Fruit fly (Drosophila melanogaster) whole organism, embryonic: Measurements from ENCODE around the gene mei-P22.

Experiments used
- B-H2 ChIP-seq: fragments of 200-800 bp; sonication (Bioruptor generic); optimal IDR thresholded peaks from 2 replicates; lab custom pipeline; 2018; ENCODE audit warnings: missing biosample characterization, mild to moderate bottlenecking, missing genetic modification characterization
- Blimp-1 ChIP-seq: fragments of 200-800 bp; sonication (Bioruptor generic); optimal IDR thresholded peaks from 3 replicates; lab custom pipeline; 2018; ENCODE audit warnings: missing biosample characterization, missing genetic modification characterization, mild to moderate bottlenecking, moderate library complexity, missing genetic modification reagents
- CG10147 ChIP-seq: fragments of 200-800 bp; sonication (Bioruptor generic); optimal IDR thresholded peaks from 2 replicates; lab custom pipeline; 2019; ENCODE audit warnings: missing biosample characterization, mild to moderate bottlenecking, missing genetic modification characterization, moderate library complexity
- CG1024 ChIP-seq: fragments of 200-800 bp; sonication (Bioruptor generic); IDR thresholded peaks from 2 replicates; pipeline ENCODE4 v1.3.6; 2022; ENCODE audit warnings: missing biosample characterization, missing genetic modification characterization
- CG1233 ChIP-seq: fragments of 200-800 bp; sonication (Bioruptor generic); optimal IDR thresholded peaks from 4 replicates; lab custom pipeline; 2018; ENCODE audit warnings: missing biosample characterization, mild to moderate bottlenecking, missing genetic modification characterization
- CG12942 ChIP-seq: fragments of 200-800 bp; sonication (Bioruptor generic); optimal IDR thresholded peaks from 3 replicates; lab custom pipeline; 2016; ENCODE audit warnings: missing biosample characterization, missing genetic modification characterization
- CG14050 ChIP-seq: fragments of 200-800 bp; sonication (Bioruptor generic); IDR thresholded peaks from 3 replicates; pipeline ENCODE4 v1.3.6; 2022; ENCODE audit warnings: missing biosample characterization, missing genetic modification characterization
- CG15011 ChIP-seq: fragments of 200-800 bp; sonication (Bioruptor generic); optimal IDR thresholded peaks from 3 replicates; lab custom pipeline; 2018; ENCODE audit warnings: missing biosample characterization, mild to moderate bottlenecking, missing genetic modification characterization
- CG1647 ChIP-seq: fragments of 200-800 bp; sonication (Bioruptor generic); optimal IDR thresholded peaks from 3 replicates; lab custom pipeline; 2016; ENCODE audit warnings: missing biosample characterization, missing genetic modification characterization
- CG16813 ChIP-seq: fragments of 200-800 bp; sonication (Bioruptor generic); IDR thresholded peaks from 3 replicates; pipeline ENCODE4 v1.3.6; 2022; ENCODE audit warnings: missing biosample characterization, missing genetic modification characterization; ENCODE audit not compliant: partially characterized antibody
- CG17829 ChIP-seq: fragments of 200-800 bp; optimal IDR thresholded peaks from 2 replicates; lab custom pipeline; 2019; ENCODE audit warnings: missing biosample characterization, mild to moderate bottlenecking, missing genetic modification characterization, moderate library complexity
- CG34376 ChIP-seq: fragments of 200-800 bp; sonication (Bioruptor generic); optimal IDR thresholded peaks from 2 replicates; lab custom pipeline; 2018; ENCODE audit warnings: missing biosample characterization, mild to moderate bottlenecking, missing genetic modification characterization
- CG34422 ChIP-seq: fragments of 200-800 bp; sonication (Bioruptor generic); IDR thresholded peaks from 3 replicates; pipeline ENCODE4 v1.3.6; 2022; ENCODE audit warnings: missing biosample characterization, missing genetic modification characterization
- CG4282 ChIP-seq: fragments of 200-800 bp; sonication (Bioruptor generic); optimal IDR thresholded peaks from 2 replicates; lab custom pipeline; 2016; ENCODE audit warnings: missing biosample characterization, missing genetic modification characterization
- CG43689 ChIP-seq: fragments of 200-800 bp; sonication (Bioruptor generic); IDR thresholded peaks from 2 replicates; pipeline ENCODE4 v1.3.6; 2022; ENCODE audit warnings: missing biosample characterization, missing genetic modification characterization
- CG7271 ChIP-seq: fragments of 200-800 bp; sonication (Bioruptor generic); optimal IDR thresholded peaks from 2 replicates; lab custom pipeline; 2018; ENCODE audit warnings: missing biosample characterization, mild to moderate bottlenecking, missing genetic modification characterization, moderate library complexity
- CG8924 ChIP-seq: fragments of 200-800 bp; optimal IDR thresholded peaks from 3 replicates; lab custom pipeline; 2019; ENCODE audit warnings: missing biosample characterization, mild to moderate bottlenecking, missing genetic modification characterization, moderate library complexity
- CG8944 ChIP-seq: fragments of 200-800 bp; sonication (Bioruptor generic); optimal IDR thresholded peaks from 3 replicates; lab custom pipeline; 2016; ENCODE audit warnings: missing biosample characterization, missing genetic modification characterization
- Chrac-16 ChIP-seq: fragments of 200-800 bp; sonication (Bioruptor generic); optimal IDR thresholded peaks from 3 replicates; lab custom pipeline; 2016; ENCODE audit warnings: missing biosample characterization, missing genetic modification characterization
- D ChIP-seq, 2 experiments: fragments of 200-800 bp in 1 of 2; fragments of >200 bp in 1 of 2; sonication (Bioruptor generic) in 1 of 2; optimal IDR thresholded peaks; 2 replicates in 1 of 2; 3 replicates in 1 of 2; lab custom pipeline; 2017; ENCODE audit warnings: mild to moderate bottlenecking in 1 of 2, missing biosample characterization in 1 of 2, missing genetic modification characterization in 1 of 2, missing genetic modification reagents in 1 of 2
- Drgx ChIP-seq: fragments of 200-800 bp; sonication (Bioruptor generic); IDR thresholded peaks from 2 replicates; pipeline ENCODE4 v1.3.6; 2022; ENCODE audit warnings: missing biosample characterization, missing genetic modification characterization
- Fer2 ChIP-seq: fragments of 200-800 bp; sonication (Bioruptor generic); optimal IDR thresholded peaks from 2 replicates; lab custom pipeline; 2018; ENCODE audit warnings: missing biosample characterization, mild to moderate bottlenecking, missing genetic modification characterization, moderate library complexity
- HLH4C ChIP-seq: fragments of 200-800 bp; sonication (Bioruptor generic); IDR thresholded peaks from 3 replicates; pipeline ENCODE4 v1.3.6; 2022; ENCODE audit warnings: missing biosample characterization, missing genetic modification characterization; ENCODE audit not compliant: partially characterized antibody
- Jarid2 ChIP-seq: fragments of 200-800 bp; sonication (Bioruptor generic); optimal IDR thresholded peaks from 3 replicates; lab custom pipeline; 2017; ENCODE audit warnings: mild to moderate bottlenecking, missing biosample characterization, missing genetic modification reagents, missing genetic modification characterization
- NC2α ChIP-seq: fragments of 200-800 bp; sonication (Bioruptor generic); optimal IDR thresholded peaks from 2 replicates; lab custom pipeline; 2016; ENCODE audit warnings: missing biosample characterization, missing genetic modification characterization
- Opbp ChIP-seq: fragments of 200-800 bp; sonication (Bioruptor generic); IDR thresholded peaks from 3 replicates; pipeline ENCODE4 v1.3.6; 2022; ENCODE audit warnings: missing biosample characterization, missing genetic modification characterization; ENCODE audit not compliant: partially characterized antibody
- Pdp1 ChIP-seq, 2 experiments: fragments of 200-800 bp; sonication (Bioruptor generic); optimal IDR thresholded peaks; 3 replicates each; lab custom pipeline; 2016; ENCODE audit warnings: missing biosample characterization in 2 of 2, missing genetic modification characterization in 2 of 2, mild to moderate bottlenecking in 1 of 2, moderate library complexity in 1 of 2
- Poxn ChIP-seq: fragments of 200-800 bp; sonication (Bioruptor generic); IDR thresholded peaks from 2 replicates; pipeline ENCODE4 v1.3.6; 2022; ENCODE audit warnings: missing biosample characterization, missing genetic modification characterization
- Trl ChIP-seq, 3 experiments: fragments of >200 bp in 2 of 3; fragments of 200-800 bp in 1 of 3; sonication (Bioruptor generic) in 1 of 3; optimal IDR thresholded peaks; 2 replicates in 1 of 3; 3 replicates in 2 of 3; lab custom pipeline; 2016 to 2017; ENCODE audit warnings: missing biosample characterization in 1 of 3, missing genetic modification characterization in 1 of 3
- Vsx1 ChIP-seq: fragments of 200-800 bp; sonication (Bioruptor generic); optimal IDR thresholded peaks from 2 replicates; lab custom pipeline; 2017; ENCODE audit warnings: missing biosample characterization, mild to moderate bottlenecking, missing genetic modification characterization, missing genetic modification reagents
- br ChIP-seq: fragments of >200 bp; optimal IDR thresholded peaks from 2 replicates; lab custom pipeline; 2017
- cato ChIP-seq: fragments of 200-800 bp; sonication (Bioruptor generic); optimal IDR thresholded peaks from 2 replicates; lab custom pipeline; 2016; ENCODE audit warnings: missing biosample characterization, missing genetic modification characterization, borderline replicate concordance
- chinmo ChIP-seq: fragments of 200-800 bp; sonication (Bioruptor generic); IDR thresholded peaks from 4 replicates; pipeline ENCODE4 v1.3.6; 2022; ENCODE audit warnings: missing biosample characterization, missing genetic modification characterization; ENCODE audit not compliant: partially characterized antibody
- chm ChIP-seq: fragments of 200-800 bp; sonication (Bioruptor generic); IDR thresholded peaks from 2 replicates; pipeline ENCODE4 v1.3.6; 2022; ENCODE audit warnings: missing biosample characterization, missing genetic modification characterization
- ci ChIP-seq: fragments of 200-800 bp; sonication (Bioruptor generic); IDR thresholded peaks from 3 replicates; pipeline ENCODE4 v1.3.6; 2022; ENCODE audit warnings: missing biosample characterization, missing genetic modification characterization
- da ChIP-seq: fragments of 200-800 bp; sonication (Bioruptor generic); optimal IDR thresholded peaks from 2 replicates; lab custom pipeline; 2016; ENCODE audit warnings: missing biosample characterization, missing genetic modification characterization
- dmrt11E ChIP-seq: fragments of 200-800 bp; sonication (Bioruptor generic); optimal IDR thresholded peaks from 3 replicates; lab custom pipeline; 2018; ENCODE audit warnings: missing biosample characterization, mild to moderate bottlenecking, missing genetic modification characterization, moderate library complexity
- dmrt99B ChIP-seq: fragments of 200-800 bp; sonication (Bioruptor generic); optimal IDR thresholded peaks from 2 replicates; lab custom pipeline; 2018; ENCODE audit warnings: missing biosample characterization, mild to moderate bottlenecking, missing genetic modification characterization, moderate library complexity
- dpn ChIP-seq, 2 experiments: fragments of 200-800 bp; sonication (Bioruptor generic); optimal IDR thresholded peaks; 3 replicates each; lab custom pipeline; 2016; ENCODE audit warnings: missing biosample characterization in 2 of 2, missing genetic modification characterization in 2 of 2
- exex ChIP-seq: fragments of 200-800 bp; sonication (Bioruptor generic); optimal IDR thresholded peaks from 4 replicates; lab custom pipeline; 2018; ENCODE audit warnings: missing biosample characterization, mild to moderate bottlenecking, missing genetic modification characterization, moderate library complexity
- eyg ChIP-seq: fragments of 200-800 bp; sonication (Bioruptor generic); optimal IDR thresholded peaks from 3 replicates; lab custom pipeline; 2016; ENCODE audit warnings: missing biosample characterization, missing genetic modification characterization
- nau ChIP-seq: fragments of 200-800 bp; sonication (Bioruptor generic); optimal IDR thresholded peaks from 3 replicates; lab custom pipeline; 2017; ENCODE audit warnings: missing biosample characterization, mild to moderate bottlenecking, missing genetic modification characterization, missing genetic modification reagents
- nom ChIP-seq: fragments of 200-800 bp; sonication (Bioruptor generic); optimal IDR thresholded peaks from 2 replicates; lab custom pipeline; 2017; ENCODE audit warnings: missing biosample characterization, missing genetic modification characterization, mild to moderate bottlenecking, moderate library complexity, missing genetic modification reagents
- sens ChIP-seq: fragments of 200-800 bp; sonication (Bioruptor generic); peaks from one replicate; lab custom pipeline; 2016; ENCODE audit warnings: missing biosample characterization, missing genetic modification characterization
- sqz ChIP-seq: fragments of 200-800 bp; sonication (Bioruptor generic); optimal IDR thresholded peaks from 3 replicates; lab custom pipeline; 2018; ENCODE audit warnings: missing biosample characterization, mild to moderate bottlenecking, missing genetic modification characterization
- tx ChIP-seq: fragments of 200-800 bp; sonication (Bioruptor generic); optimal IDR thresholded peaks from 2 replicates; lab custom pipeline; 2016; ENCODE audit warnings: missing biosample characterization, missing genetic modification characterization
- unc-4 ChIP-seq: fragments of 200-800 bp; sonication (Bioruptor generic); IDR thresholded peaks from 2 replicates; pipeline ENCODE4 v1.3.6; 2022; ENCODE audit warnings: missing biosample characterization, missing genetic modification characterization; ENCODE audit not compliant: partially characterized antibody

mei-P22 gene

dm6 chr3L:7263757-7264516, 19.7 kb downstream of the mei-P22 start, which contains the start of gene CG14830 (continued):
- TF ChIP-seq eyg, result no peak
- TF ChIP-seq dpn (GFP tag; optimal IDR thresholded peaks at IDR 0.05; lab: Kevin White, UChicago), result no peak
- no peak for TF ChIP-seq tx (GFP tag; lab: Kevin White, UChicago)
- peak; percentile 54; the same call in 1 of the 4 replicates for TF ChIP-seq chinmo (GFP tag; lab: Robert Waterston, UW)
- TF ChIP-seq CG12942, result no peak
- TF ChIP-seq CG8944, result no peak
- TF ChIP-seq CG8924 (tag; lab: Kevin White, UChicago), result no peak
- no peak for TF ChIP-seq CG17829
- TF ChIP-seq CG14050 (GFP tag; lab: Robert Waterston, UW), result no peak
- 0 out of 3 replicates have a peak, but pooled peaks have one; percentile 13 for TF ChIP-seq HLH4C (GFP tag; lab: Robert Waterston, UW)
- no peak for TF ChIP-seq CG1233 (GFP tag; lab: Kevin White, UChicago)
- peak; percentile 46 for TF ChIP-seq dmrt99B
- TF ChIP-seq Vsx1 (GFP tag; lab: Kevin White, UChicago), result no peak
- TF ChIP-seq nau (GFP tag; lab: Kevin White, UChicago), result no peak
- no peak for TF ChIP-seq CG7271 (tag; lab: Kevin White, UChicago)
- no peak for TF ChIP-seq Chrac-16
- no peak for TF ChIP-seq B-H2 (GFP tag; lab: Kevin White, UChicago)
- no peak for TF ChIP-seq Pdp1 (GFP tag; optimal IDR thresholded peaks at IDR 0.05; lab: Kevin White, UChicago)
- peak; percentile 64 to 69 for TF ChIP-seq Trl (optimal IDR thresholded peaks at IDR 0.05; lab: Kevin White, UChicago)
- no peak for TF ChIP-seq Trl (GFP tag; optimal IDR thresholded peaks at IDR 0.05; lab: Kevin White, UChicago)
- TF ChIP-seq Fer2 (tag; lab: Kevin White, UChicago), result no peak
- 0 out of 2 replicates have a peak, but pooled peaks have one; percentile 33 for TF ChIP-seq chm
- TF ChIP-seq Blimp-1 (GFP tag; lab: Kevin White, UChicago), result peak; percentile 24
- TF ChIP-seq br, result no peak
- 0 out of 2 replicates have a peak, but pooled peaks have one; percentile 14 for TF ChIP-seq unc-4 (GFP tag; lab: Robert Waterston, UW)
- TF ChIP-seq da (GFP tag; lab: Kevin White, UChicago), result no peak
- TF ChIP-seq Poxn (GFP tag; lab: Robert Waterston, UW), result no peak
- no peak for TF ChIP-seq Opbp
- TF ChIP-seq D (optimal IDR thresholded peaks at IDR 0.05; lab: Kevin White, UChicago), result no peak
- TF ChIP-seq D (GFP tag; optimal IDR thresholded peaks at IDR 0.05; lab: Kevin White, UChicago), result no peak
- TF ChIP-seq CG1024 (GFP tag; lab: Robert Waterston, UW), result no peak
- no peak for TF ChIP-seq CG43689 (GFP tag; lab: Robert Waterston, UW)
- no peak for TF ChIP-seq dmrt11E (tag; lab: Kevin White, UChicago)
- no peak for TF ChIP-seq CG10147 (GFP tag; lab: Kevin White, UChicago)
- no peak for TF ChIP-seq CG34376 (GFP tag; lab: Kevin White, UChicago)
- no peak for TF ChIP-seq NC2α (GFP tag; lab: Kevin White, UChicago)
- peak; percentile 22 for TF ChIP-seq sqz (GFP tag; lab: Kevin White, UChicago)
- no peak for TF ChIP-seq CG15011
- peak; percentile 43; the same call in 1 of the 2 replicates for TF ChIP-seq Drgx (GFP tag; lab: Robert Waterston, UW)
- 0 out of 3 replicates have a peak, but pooled peaks have one; percentile 17 for TF ChIP-seq CG34422 (GFP tag; lab: Robert Waterston, UW)
- no peak for TF ChIP-seq cato (GFP tag; lab: Kevin White, UChicago)
- no peak for TF ChIP-seq CG1647 (GFP tag; lab: Kevin White, UChicago)
- peak; percentile 83 for TF ChIP-seq nom (GFP tag; lab: Kevin White, UChicago)
- TF ChIP-seq CG4282 (GFP tag; lab: Kevin White, UChicago), result no peak
- peak; percentile 50; the same call in 1 of the 3 replicates for TF ChIP-seq ci (GFP tag; lab: Robert Waterston, UW)
- peak; percentile 73 for TF ChIP-seq Jarid2 (GFP tag; lab: Kevin White, UChicago)
- TF ChIP-seq CG16813, result no peak
- peak; percentile 30 for TF ChIP-seq sens (GFP tag; lab: Kevin White, UChicago)
- TF ChIP-seq exex (tag; lab: Kevin White, UChicago), result no peak
